Worm (Caenorhabditis elegans): ENCODE measurements around the gene col-73.

Gene col-73

DNA sequence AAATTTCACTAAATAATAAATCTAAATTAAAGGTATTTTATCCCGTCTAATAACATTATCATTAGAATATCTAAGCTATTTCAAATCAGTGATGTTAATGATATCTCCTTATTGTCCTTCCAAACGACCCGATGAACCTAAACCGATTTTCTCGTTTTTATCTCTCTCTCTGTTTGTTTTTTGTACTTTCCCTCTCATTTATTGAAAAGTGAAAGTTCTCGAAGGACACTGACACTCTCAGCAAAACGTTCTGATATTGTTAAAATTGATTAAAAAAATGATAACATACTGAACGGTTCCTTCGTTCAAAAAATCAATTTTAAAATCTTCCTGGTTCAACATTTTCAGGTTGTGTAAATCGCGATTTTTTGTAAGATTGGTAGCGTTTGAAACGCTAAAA lies 3.2 kb upstream of the col-73 start, which contains the start of gene F11G11.13:
TSS of gene F11G11.13 (minus strand) at position 89 of the 400 bp plus-strand sequence.
- TF ChIP-seq ham-2 (GFP tag; optimal IDR thresholded peaks at IDR 0.05): no peak
- TF ChIP-seq snpc-4 (tag; optimal IDR thresholded peaks at IDR 0.05): no peak
- no peak for TF ChIP-seq mep-1 (tag; optimal IDR thresholded peaks at IDR 0.05)
- TF ChIP-seq lin-13 (tag; optimal IDR thresholded peaks at IDR 0.05): no peak
- no peak for TF ChIP-seq nhr-28 (tag; optimal IDR thresholded peaks at IDR 0.05)
- no peak for TF ChIP-seq ceh-39 (tag; optimal IDR thresholded peaks at IDR 0.05)
- no peak for TF ChIP-seq blmp-1 (tag; optimal IDR thresholded peaks at IDR 0.05)
- TF ChIP-seq tbx-8 (GFP tag; optimal IDR thresholded peaks at IDR 0.05): no peak
- TF ChIP-seq mab-5 (tag; optimal IDR thresholded peaks at IDR 0.05): no peak
- no peak for TF ChIP-seq nhr-2 (tag; optimal IDR thresholded peaks at IDR 0.05)
- no peak for TF ChIP-seq nhr-12 (tag; optimal IDR thresholded peaks at IDR 0.05)
- no peak for TF ChIP-seq flh-1 (GFP tag; optimal IDR thresholded peaks at IDR 0.05)
- no peak for TF ChIP-seq nhr-237 (tag; optimal IDR thresholded peaks at IDR 0.05)
- no peak for TF ChIP-seq cnd-1 (tag; optimal IDR thresholded peaks at IDR 0.05)
- no peak for TF ChIP-seq M03D4.4 (tag; optimal IDR thresholded peaks at IDR 0.05)
- TF ChIP-seq ceh-43 (GFP tag; optimal IDR thresholded peaks at IDR 0.05): no peak
- TF ChIP-seq lsy-2 (tag; optimal IDR thresholded peaks at IDR 0.05): no peak
- no peak for TF ChIP-seq sem-2 (GFP tag; optimal IDR thresholded peaks at IDR 0.05)
- TF ChIP-seq unc-120 (tag; optimal IDR thresholded peaks at IDR 0.05; ENCODE audit: poor library complexity, severe bottlenecking): no peak

DNA sequence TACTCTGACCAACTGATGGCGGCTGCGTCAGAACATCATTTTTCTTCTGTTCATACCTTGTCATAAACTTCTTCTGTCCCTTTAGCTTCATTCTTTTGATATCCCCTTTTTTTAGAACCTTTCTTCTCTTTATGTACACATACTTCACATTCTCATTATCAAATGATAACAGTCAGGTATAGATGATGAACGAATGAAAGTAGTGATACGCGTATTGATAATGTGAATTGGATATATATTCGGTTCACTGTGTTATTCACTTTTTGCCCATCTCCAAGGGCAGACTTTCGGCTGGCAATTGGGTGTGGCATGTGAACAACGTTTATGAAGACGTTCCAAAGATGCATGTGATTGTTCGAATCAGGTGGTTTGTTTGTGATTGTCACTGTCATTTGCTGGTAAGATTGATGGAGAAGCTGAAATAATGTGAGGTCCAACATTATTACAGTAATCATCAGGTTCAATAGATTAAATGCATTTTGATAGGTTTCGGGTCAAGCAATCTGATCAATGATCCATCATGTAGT lies 1.5 kb upstream of the col-73 start, which contains the start of gene F11G11.15:
TSS of gene F11G11.15 (plus strand) at position 511 of the 527 bp plus-strand sequence.
- TF ChIP-seq zip-8 (tag; optimal IDR thresholded peaks at IDR 0.05) (no peak), nhr-237 (tag; optimal IDR thresholded peaks at IDR 0.05) (no peak), nhr-12 (tag; optimal IDR thresholded peaks at IDR 0.05) (no peak), ces-1 (GFP tag; optimal IDR thresholded peaks at IDR 0.05) (no peak), hlh-1 (tag; optimal IDR thresholded peaks at IDR 0.05) (no peak), ceh-39 (tag; optimal IDR thresholded peaks at IDR 0.05) (no peak), ceh-43 (GFP tag; optimal IDR thresholded peaks at IDR 0.05) (no peak), ceh-83 (GFP tag; optimal IDR thresholded peaks at IDR 0.05) (no peak), sptf-1 (tag; optimal IDR thresholded peaks at IDR 0.05) (no peak), mab-5 (tag; optimal IDR thresholded peaks at IDR 0.05) (no peak), lin-13 (tag; optimal IDR thresholded peaks at IDR 0.05) (no peak)

- TF ChIP-seq nhr-12 (tag; optimal IDR thresholded peaks at IDR 0.05) (no peak), ceh-83 (GFP tag; optimal IDR thresholded peaks at IDR 0.05) (no peak), ztf-11 (tag; optimal IDR thresholded peaks at IDR 0.05) (no peak), lin-32 (GFP tag; optimal IDR thresholded peaks at IDR 0.05) (no peak), nhr-28 (tag; optimal IDR thresholded peaks at IDR 0.05) (no peak)
Measured at ce11 chrII:4871834-4872233, 1.1 kb downstream of the col-73 start.

DNA sequence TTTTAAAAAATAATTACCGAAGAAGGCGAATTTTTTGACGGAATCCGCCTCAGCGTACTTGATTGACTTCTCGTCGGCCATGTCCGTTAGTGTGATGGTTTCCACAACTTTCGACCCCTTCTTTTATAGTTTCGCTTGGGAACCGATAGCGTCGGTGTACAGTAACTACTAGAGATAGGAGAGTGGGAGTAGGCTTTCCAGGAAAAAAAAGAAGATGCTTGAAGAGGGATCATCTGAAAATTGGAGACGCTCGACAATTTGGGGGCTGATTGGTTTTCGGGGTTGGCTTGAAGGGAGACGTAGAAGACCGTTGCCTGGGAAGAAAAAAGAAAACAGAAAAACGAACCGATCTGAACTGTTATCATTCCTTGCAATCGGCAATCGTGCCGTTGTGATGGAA lies 2.2 kb downstream of the col-73 start, which contains the start of gene col-20:
TSS of gene col-20 (minus strand) at position 101 of the 400 bp plus-strand sequence.
- no peak for TF ChIP-seq sem-2 (GFP tag; optimal IDR thresholded peaks at IDR 0.05)
- no peak for TF ChIP-seq ces-1 (GFP tag; optimal IDR thresholded peaks at IDR 0.05)

DNA sequence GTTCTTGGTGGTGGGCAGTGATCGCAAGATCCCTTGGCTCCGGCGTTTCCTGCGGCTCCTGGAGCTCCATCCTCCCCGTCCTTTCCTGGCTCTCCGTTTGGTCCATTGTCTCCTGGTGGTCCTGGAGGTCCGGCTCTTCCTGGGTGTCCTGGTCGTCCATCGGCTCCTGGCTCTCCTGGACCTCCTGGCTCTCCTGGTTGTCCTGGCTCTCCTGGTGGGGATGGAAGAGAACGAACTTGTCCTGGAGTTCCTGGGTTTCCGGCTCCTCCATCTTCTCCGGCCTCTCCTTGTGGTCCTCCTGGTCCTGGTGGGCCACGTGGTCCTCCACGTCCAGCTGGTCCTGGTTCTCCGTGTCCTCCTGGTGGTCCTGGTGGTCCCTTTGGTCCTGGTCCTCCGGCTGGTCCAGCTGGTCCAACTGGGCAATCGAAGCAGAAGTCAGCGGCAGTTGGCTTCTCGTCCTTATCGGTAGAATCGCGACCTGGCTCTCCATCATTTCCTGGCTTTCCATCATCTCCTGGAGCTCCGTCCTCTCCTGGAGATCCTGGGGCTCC lies 3.1 kb downstream of the col-73 start:
- no peak for TF ChIP-seq nhr-76 (tag; optimal IDR thresholded peaks at IDR 0.05)
- TF ChIP-seq ceh-83 (GFP tag; optimal IDR thresholded peaks at IDR 0.05): no peak
- no peak for TF ChIP-seq nhr-28 (tag; optimal IDR thresholded peaks at IDR 0.05)
- no peak for TF ChIP-seq hlh-1 (tag; optimal IDR thresholded peaks at IDR 0.05)
- no peak for TF ChIP-seq unc-62 (GFP tag; optimal IDR thresholded peaks at IDR 0.05)
- TF ChIP-seq sem-2 (GFP tag; optimal IDR thresholded peaks at IDR 0.05): no peak
- TF ChIP-seq ces-1 (GFP tag; optimal IDR thresholded peaks at IDR 0.05): no peak
- no peak for TF ChIP-seq zip-8 (tag; optimal IDR thresholded peaks at IDR 0.05)
- TF ChIP-seq M03D4.4 (tag; optimal IDR thresholded peaks at IDR 0.05): no peak
- TF ChIP-seq mls-2 (tag; optimal IDR thresholded peaks at IDR 0.05): no peak
- no peak for TF ChIP-seq unc-39 (tag; optimal IDR thresholded peaks at IDR 0.05)
- no peak for TF ChIP-seq flh-1 (GFP tag; optimal IDR thresholded peaks at IDR 0.05)
- TF ChIP-seq lin-32 (GFP tag; optimal IDR thresholded peaks at IDR 0.05): no peak
- TF ChIP-seq drap-1 (GFP tag; optimal IDR thresholded peaks at IDR 0.05): no peak
